Fruit fly (Drosophila melanogaster) S2 (cell line): Measurements from ENCODE around the gene Gr22b.

Experiments used
- CG8478 ChIP-seq: fragments of >200 bp; optimal IDR thresholded peaks from 2 replicates; lab custom pipeline; 2018
- CTCF ChIP-seq, 2 experiments: fragments of >200 bp; optimal IDR thresholded peaks; 2 replicates each; lab custom pipeline; 2018

Gene Gr22b

DNA sequence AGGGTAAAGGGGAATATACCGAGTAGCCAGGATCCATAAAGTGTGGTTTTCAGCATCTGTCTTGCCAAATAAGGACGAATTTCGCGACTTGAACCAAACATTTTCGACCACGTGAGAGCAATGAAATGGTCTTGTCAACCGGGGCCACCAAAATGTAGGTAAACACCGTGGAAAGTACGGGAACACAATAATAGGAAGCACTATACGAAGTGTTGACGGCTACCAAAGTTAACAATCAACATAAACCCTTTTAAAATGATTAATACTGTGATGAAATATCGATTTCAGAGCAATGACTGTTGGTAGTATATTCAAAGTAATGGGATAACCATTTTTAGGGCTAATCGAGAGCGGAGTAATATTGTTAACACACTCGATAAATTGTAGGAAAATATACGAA, at the start of gene Gr22b:
Gr22b (minus strand) TSS at position 101 of the 400 bp plus-strand sequence.
- no peak for TF ChIP-seq CTCF (optimal IDR thresholded peaks at IDR 0.05; lab: Kevin White, UChicago)
- TF ChIP-seq CG8478 (lab: Kevin White, UChicago): no peak

dm6 chr2L:1839019-1839418, 46.0 kb upstream of the Gr22b start:
- TF ChIP-seq CG8478 (lab: Kevin White, UChicago) (no peak), CTCF (optimal IDR thresholded peaks at IDR 0.05; lab: Kevin White, UChicago) (no peak)

DNA sequence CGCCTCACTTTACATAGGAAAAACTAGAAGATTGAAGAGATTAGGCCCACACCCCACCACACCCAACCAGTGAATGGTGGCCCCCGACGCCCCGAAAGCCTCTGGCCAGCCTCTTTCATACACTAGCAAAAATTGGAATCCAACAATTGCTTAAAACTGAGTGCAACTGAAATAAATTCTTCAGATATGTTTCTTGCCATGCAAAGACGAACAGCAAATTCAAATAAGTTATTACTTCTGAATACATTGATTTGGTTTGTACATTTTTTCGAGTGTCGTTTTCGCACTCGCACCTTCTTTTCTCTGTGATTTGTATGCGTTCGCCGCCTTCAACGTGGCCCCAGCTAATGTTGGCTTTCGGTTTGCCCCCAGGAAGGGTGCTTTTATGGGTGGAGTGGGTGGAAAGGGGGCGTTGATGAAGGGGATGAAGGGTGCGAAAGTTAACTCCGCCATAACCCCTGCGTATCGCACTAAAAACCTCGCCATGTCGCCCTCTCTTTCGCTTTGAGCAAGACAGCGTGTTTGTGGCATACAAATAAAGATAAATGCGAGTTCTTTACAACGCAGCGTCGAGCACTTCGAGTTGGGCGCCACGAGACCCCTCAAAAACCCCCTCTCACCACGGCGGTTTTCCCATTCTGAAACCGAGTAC, 44.8 kb upstream of the Gr22b start:
- TF ChIP-seq CTCF (optimal IDR thresholded peaks at IDR 0.05; lab: Kevin White, UChicago): no peak
- TF ChIP-seq CG8478 (lab: Kevin White, UChicago): no peak

DNA sequence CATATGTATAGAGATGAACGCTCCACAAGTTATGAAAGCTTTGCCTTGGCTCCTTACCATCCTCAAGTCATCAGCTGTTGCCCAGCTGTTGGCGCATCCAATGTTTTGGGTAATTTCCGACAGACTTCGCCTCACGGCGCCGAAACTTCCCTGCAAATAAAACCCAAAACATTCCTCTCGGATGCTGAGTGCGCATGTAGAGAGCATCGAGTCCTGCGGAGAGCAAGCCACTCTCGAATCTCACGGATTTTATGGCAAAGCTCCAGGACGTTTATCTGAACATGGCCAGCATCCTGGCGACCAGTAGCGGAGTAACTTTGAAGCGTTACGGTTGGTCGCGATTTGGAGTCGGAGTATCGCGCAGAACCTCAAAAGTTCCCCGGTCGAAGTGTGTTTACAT, 43.2 kb upstream of the Gr22b start, which contains the start of gene wry:
wry (plus strand) TSS at position 301 of the 400 bp plus-strand sequence.
- TF ChIP-seq CG8478 (lab: Kevin White, UChicago) (no peak), CTCF (optimal IDR thresholded peaks at IDR 0.05; lab: Kevin White, UChicago) (no peak)

DNA sequence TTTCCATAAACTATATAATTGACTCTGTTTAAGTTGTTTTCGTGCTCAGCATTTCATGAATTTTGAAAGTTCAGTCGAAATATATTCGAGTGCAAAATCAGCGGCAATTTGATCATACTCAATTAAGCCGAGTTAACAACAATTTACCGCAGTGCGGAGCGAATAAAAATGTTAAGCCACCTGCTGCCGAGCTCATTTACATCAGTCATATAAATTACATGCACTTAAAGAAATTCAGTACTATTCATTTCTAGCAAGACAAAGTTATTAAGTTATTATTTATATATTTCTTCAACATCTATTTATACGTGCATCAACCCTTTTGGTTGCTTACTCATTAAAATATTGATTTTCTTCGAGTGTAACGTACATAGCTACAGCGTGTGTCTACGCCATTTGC, 39.4 kb upstream of the Gr22b start, which contains the start of gene c-cup:
c-cup (minus strand) TSS at position 101 of the 400 bp plus-strand sequence.
- TF ChIP-seq CG8478 (lab: Kevin White, UChicago) (no peak), CTCF (optimal IDR thresholded peaks at IDR 0.05; lab: Kevin White, UChicago) (no peak)

dm6 chr2L:1828282-1828681, 35.2 kb upstream of the Gr22b start:
- no peak for TF ChIP-seq CTCF (optimal IDR thresholded peaks at IDR 0.05; lab: Kevin White, UChicago)
- TF ChIP-seq CG8478 (lab: Kevin White, UChicago): no peak

DNA sequence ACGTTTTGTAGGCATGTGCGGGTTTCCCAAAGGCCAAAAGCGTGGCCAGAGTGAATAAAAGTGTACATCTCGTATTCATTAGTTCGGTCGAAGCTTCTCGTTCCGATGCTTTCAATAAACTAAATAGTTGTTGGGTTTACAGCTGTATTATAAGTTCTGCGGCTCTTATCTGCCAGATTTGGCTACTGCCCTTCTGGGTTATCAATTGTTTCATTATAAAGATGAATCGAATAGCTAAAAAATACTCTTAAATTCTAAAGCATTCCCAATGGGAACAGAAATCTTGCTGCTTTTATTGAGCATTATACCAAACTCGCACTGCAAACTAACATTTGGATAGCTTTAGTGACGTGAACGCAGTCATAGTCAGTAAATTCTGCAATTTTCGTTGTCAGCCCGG, 33.3 kb upstream of the Gr22b start, which contains the start of gene CG31664:
CG31664 (minus strand) TSS at position 101 of the 400 bp plus-strand sequence.
- TF ChIP-seq CG8478 (lab: Kevin White, UChicago) (no peak), CTCF (optimal IDR thresholded peaks at IDR 0.05; lab: Kevin White, UChicago) (no peak)

DNA sequence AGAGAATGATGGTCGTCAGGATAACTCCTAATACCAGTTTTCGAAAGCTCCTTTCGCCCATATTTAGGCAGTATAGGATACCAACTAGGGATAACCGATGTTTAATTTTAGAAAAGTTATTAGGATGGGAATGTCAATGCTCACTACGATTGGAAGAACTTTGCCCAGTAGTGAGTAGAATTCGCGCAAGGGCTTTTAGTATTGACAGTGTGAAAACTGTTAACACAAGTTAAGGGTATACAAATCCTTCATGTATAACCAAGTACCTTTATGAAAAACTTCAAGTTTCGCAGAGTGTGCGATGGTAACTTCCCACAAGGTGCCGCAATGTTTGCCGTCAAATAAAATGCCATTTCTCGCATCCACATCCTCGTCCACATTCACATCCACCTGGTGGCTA, 30.2 kb upstream of the Gr22b start, which contains the start of gene CG31933:
CG31933 (minus strand) TSS at position 101 of the 400 bp plus-strand sequence.
- TF ChIP-seq CG8478 (lab: Kevin White, UChicago) (no peak), CTCF (optimal IDR thresholded peaks at IDR 0.05; lab: Kevin White, UChicago) (no peak)

DNA sequence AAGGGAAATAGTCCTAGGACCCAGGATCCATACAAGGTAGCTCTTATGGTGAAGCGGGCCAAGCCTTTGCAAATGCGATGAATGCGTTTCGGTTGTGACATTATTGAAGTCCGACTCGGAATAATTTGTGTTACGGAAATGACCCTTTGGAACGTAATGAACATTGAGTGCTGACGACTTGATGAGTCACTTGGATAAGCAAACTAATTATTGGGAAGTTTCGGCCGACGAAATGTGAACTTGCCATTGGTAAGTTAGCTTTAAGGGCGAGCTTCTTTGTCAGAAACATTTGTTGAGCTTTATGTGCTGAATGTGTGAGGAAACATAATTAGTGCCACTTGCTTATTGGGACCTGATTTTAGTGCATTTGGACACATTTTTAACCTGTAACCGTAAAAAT, 1.7 kb upstream of the Gr22b start, which contains the start of gene Gr22a:
Gr22a (minus strand) TSS at position 101 of the 400 bp plus-strand sequence.
- TF ChIP-seq CG8478 (lab: Kevin White, UChicago) (no peak), CTCF (optimal IDR thresholded peaks at IDR 0.05; lab: Kevin White, UChicago) (no peak)

- TF ChIP-seq CTCF (optimal IDR thresholded peaks at IDR 0.05; lab: Kevin White, UChicago) (no peak), CG8478 (lab: Kevin White, UChicago) (no peak)
Measured at dm6 chr2L:1791723-1792122, 1.3 kb downstream of the Gr22b start, which contains the start of gene Gr22c. TSS of gene Gr22c (minus strand) at chr2L:1791823.

dm6 chr2L:1790261-1790660, 2.8 kb downstream of the Gr22b start, which contains the start of gene Gr22d:
TSS of gene Gr22d (minus strand) at chr2L:1790361.
- TF ChIP-seq CTCF (optimal IDR thresholded peaks at IDR 0.05; lab: Kevin White, UChicago): no peak
- TF ChIP-seq CG8478 (lab: Kevin White, UChicago): no peak

dm6 chr2L:1787929-1788328, 5.1 kb downstream of the Gr22b start:
- TF ChIP-seq CG8478 (lab: Kevin White, UChicago) (no peak), CTCF (optimal IDR thresholded peaks at IDR 0.05; lab: Kevin White, UChicago) (no peak)

DNA sequence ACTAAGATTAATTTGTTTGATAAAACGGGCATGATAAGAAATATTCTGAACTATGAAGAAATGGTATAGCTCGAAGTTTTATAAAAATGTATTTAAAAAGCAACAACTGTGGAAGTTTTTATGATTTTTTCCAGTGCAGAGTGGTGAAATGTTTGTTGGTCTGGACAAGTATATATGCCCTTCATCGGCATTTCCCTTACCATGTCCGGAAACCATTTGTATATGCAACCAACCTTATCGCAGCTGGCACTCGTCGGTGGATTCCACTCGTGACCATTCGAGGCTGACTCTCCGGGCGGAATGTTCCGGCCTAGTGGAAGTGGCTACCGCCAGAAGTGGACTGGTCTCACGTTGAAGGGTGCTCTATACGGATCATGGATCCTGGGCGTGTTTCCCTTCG, 9.3 kb downstream of the Gr22b start, which contains the start of gene Gr22e:
Gr22e (plus strand) TSS at position 301 of the 400 bp plus-strand sequence.
- TF ChIP-seq CTCF (optimal IDR thresholded peaks at IDR 0.05; lab: Kevin White, UChicago) (no peak), CG8478 (lab: Kevin White, UChicago) (no peak)

dm6 chr2L:1758853-1759252, 34.2 kb downstream of the Gr22b start, which contains the start of gene CG17650:
TSS of gene CG17650 (minus strand) at chr2L:1759093.
- no peak for TF ChIP-seq CG8478 (lab: Kevin White, UChicago)
- TF ChIP-seq CTCF (optimal IDR thresholded peaks at IDR 0.05; lab: Kevin White, UChicago): no peak

dm6 chr2L:1756351-1756750, 36.7 kb downstream of the Gr22b start, which contains the start of gene Gr22f:
TSS of gene Gr22f (minus strand) at chr2L:1756451.
- TF ChIP-seq CTCF (optimal IDR thresholded peaks at IDR 0.05; lab: Kevin White, UChicago): no peak
